Fruit fly (Drosophila melanogaster) whole organism, embryonic: ENCODE results near the gene CG17127.
A peak's percentile ranks its signal among the peaks of the same experiment; 100 is the strongest.

Source experiments
- Abd-B ChIP-seq: fragments of 200-800 bp; sonication (Bioruptor generic); optimal IDR thresholded peaks from 2 replicates; lab custom pipeline; 2018; ENCODE audit warnings: missing biosample characterization, mild to moderate bottlenecking, missing genetic modification characterization, moderate library complexity
- Atf3 ChIP-seq: fragments of 200-800 bp; sonication (Bioruptor generic); optimal IDR thresholded peaks from 3 replicates; lab custom pipeline; 2016; ENCODE audit warnings: missing biosample characterization, missing genetic modification characterization
- Bgb ChIP-seq: fragments of 200-800 bp; sonication (Bioruptor generic); IDR thresholded peaks from 2 replicates; pipeline ENCODE4 v1.3.6; 2022; ENCODE audit warnings: missing biosample characterization, missing genetic modification characterization; ENCODE audit not compliant: partially characterized antibody
- CG10147 ChIP-seq: fragments of 200-800 bp; sonication (Bioruptor generic); optimal IDR thresholded peaks from 2 replicates; lab custom pipeline; 2019; ENCODE audit warnings: missing biosample characterization, mild to moderate bottlenecking, missing genetic modification characterization, moderate library complexity
- CG10431 ChIP-seq: fragments of 200-800 bp; sonication (Bioruptor generic); optimal IDR thresholded peaks from 3 replicates; lab custom pipeline; 2018; ENCODE audit warnings: missing biosample characterization, mild to moderate bottlenecking, missing genetic modification characterization
- CG10959 ChIP-seq: fragments of 200-800 bp; sonication (Bioruptor generic); IDR thresholded peaks from 2 replicates; pipeline ENCODE4 v1.3.6; 2022; ENCODE audit warnings: missing biosample characterization, missing genetic modification characterization
- CG12744 ChIP-seq: fragments of 200-800 bp; sonication (Bioruptor generic); optimal IDR thresholded peaks from 2 replicates; lab custom pipeline; 2016; ENCODE audit warnings: missing biosample characterization, missing genetic modification characterization
- CG13287 ChIP-seq: fragments of 200-800 bp; sonication (Bioruptor generic); IDR thresholded peaks from 2 replicates; pipeline ENCODE4 v1.3.6; 2022; ENCODE audit warnings: missing biosample characterization, missing genetic modification characterization; ENCODE audit not compliant: partially characterized antibody
- CG14050 ChIP-seq: fragments of 200-800 bp; sonication (Bioruptor generic); IDR thresholded peaks from 3 replicates; pipeline ENCODE4 v1.3.6; 2022; ENCODE audit warnings: missing biosample characterization, missing genetic modification characterization
- CG1647 ChIP-seq: fragments of 200-800 bp; sonication (Bioruptor generic); optimal IDR thresholded peaks from 3 replicates; lab custom pipeline; 2016; ENCODE audit warnings: missing biosample characterization, missing genetic modification characterization
- CG18764 ChIP-seq: fragments of 200-800 bp; sonication (Bioruptor generic); optimal IDR thresholded peaks from 3 replicates; lab custom pipeline; 2016; ENCODE audit warnings: missing biosample characterization, missing genetic modification characterization
- CG3065 ChIP-seq: fragments of 200-800 bp; sonication (Bioruptor generic); optimal IDR thresholded peaks from 2 replicates; lab custom pipeline; 2016; ENCODE audit warnings: missing biosample characterization, missing genetic modification characterization
- CG4854 ChIP-seq: fragments of 200-800 bp; sonication (Bioruptor generic); optimal IDR thresholded peaks from 2 replicates; lab custom pipeline; 2016; ENCODE audit warnings: missing biosample characterization, missing genetic modification characterization, inconsistent platforms
- CG7928 ChIP-seq: fragments of 200-800 bp; sonication (Bioruptor generic); optimal IDR thresholded peaks from 2 replicates; lab custom pipeline; 2017; ENCODE audit warnings: missing biosample characterization, mild to moderate bottlenecking, missing genetic modification characterization
- CG8290 ChIP-seq, 3 experiments: fragments of 200-800 bp; sonication (Bioruptor generic); optimal IDR thresholded peaks; 2 replicates each; lab custom pipeline; 2016 to 2019; ENCODE audit warnings: missing biosample characterization in 3 of 3, missing genetic modification characterization in 3 of 3, mild to moderate bottlenecking in 2 of 3, moderate library complexity in 1 of 3
- CG9215 ChIP-seq: fragments of 200-800 bp; sonication (Bioruptor generic); IDR thresholded peaks from 2 replicates; pipeline ENCODE4 v1.3.6; 2022; ENCODE audit warnings: missing biosample characterization, missing genetic modification characterization
- CG9609 ChIP-seq: fragments of 200-800 bp; sonication (Bioruptor generic); optimal IDR thresholded peaks from 3 replicates; lab custom pipeline; 2016; ENCODE audit warnings: missing biosample characterization, missing genetic modification characterization
- CG9932 ChIP-seq: fragments of 200-800 bp; sonication (Bioruptor generic); IDR thresholded peaks from 2 replicates; pipeline ENCODE4 v1.3.6; 2022; ENCODE audit warnings: missing biosample characterization, missing genetic modification characterization
- Deaf1 ChIP-seq: fragments of 200-800 bp; optimal IDR thresholded peaks from 3 replicates; lab custom pipeline; 2019; ENCODE audit warnings: missing biosample characterization, mild to moderate bottlenecking, missing genetic modification characterization, moderate library complexity
- HHEX ChIP-seq: fragments of 200-800 bp; sonication (Bioruptor generic); optimal IDR thresholded peaks from 3 replicates; lab custom pipeline; 2017; ENCODE audit warnings: missing biosample characterization, mild to moderate bottlenecking, missing genetic modification characterization, missing genetic modification reagents
- HLH4C ChIP-seq: fragments of 200-800 bp; sonication (Bioruptor generic); IDR thresholded peaks from 3 replicates; pipeline ENCODE4 v1.3.6; 2022; ENCODE audit warnings: missing biosample characterization, missing genetic modification characterization; ENCODE audit not compliant: partially characterized antibody
- Hand ChIP-seq: fragments of 200-800 bp; sonication (Bioruptor generic); optimal IDR thresholded peaks from 2 replicates; lab custom pipeline; 2017; ENCODE audit warnings: mild to moderate bottlenecking, missing biosample characterization, missing genetic modification reagents, missing genetic modification characterization
- HmgZ ChIP-seq: fragments of 200-800 bp; sonication (Bioruptor generic); optimal IDR thresholded peaks from 2 replicates; lab custom pipeline; 2018; ENCODE audit warnings: missing biosample characterization, mild to moderate bottlenecking, missing genetic modification characterization
- Hr3 ChIP-seq: fragments of 200-800 bp; sonication (Bioruptor generic); optimal IDR thresholded peaks from 3 replicates; lab custom pipeline; 2016; ENCODE audit warnings: missing biosample characterization, missing genetic modification characterization
- Hr78 ChIP-seq, 2 experiments: fragments of 200-800 bp in 1 of 2; fragments of >200 bp in 1 of 2; sonication (Bioruptor generic) in 1 of 2; optimal IDR thresholded peaks; 2 replicates each; lab custom pipeline; 2017 to 2019; ENCODE audit warnings: missing biosample characterization in 2 of 2, missing genetic modification characterization in 2 of 2, mild to moderate bottlenecking in 1 of 2, moderate library complexity in 1 of 2
- Hsf ChIP-seq: fragments of 200-800 bp; sonication (Bioruptor generic); optimal IDR thresholded peaks from 3 replicates; lab custom pipeline; 2016; ENCODE audit warnings: missing biosample characterization, missing genetic modification characterization
- Nf-YC ChIP-seq: fragments of 200-800 bp; optimal IDR thresholded peaks from 3 replicates; lab custom pipeline; 2019; ENCODE audit warnings: missing biosample characterization, mild to moderate bottlenecking, missing genetic modification characterization, moderate library complexity
- Rx ChIP-seq: fragments of 200-800 bp; sonication (Bioruptor generic); IDR thresholded peaks from 2 replicates; pipeline ENCODE4 v1.3.6; 2022; ENCODE audit warnings: missing biosample characterization, missing genetic modification characterization
- Side ChIP-seq: fragments of 200-800 bp; sonication (Bioruptor generic); optimal IDR thresholded peaks from 2 replicates; lab custom pipeline; 2016; ENCODE audit warnings: missing biosample characterization, missing genetic modification characterization
- chinmo ChIP-seq: fragments of 200-800 bp; sonication (Bioruptor generic); IDR thresholded peaks from 4 replicates; pipeline ENCODE4 v1.3.6; 2022; ENCODE audit warnings: missing biosample characterization, missing genetic modification characterization; ENCODE audit not compliant: partially characterized antibody
- dmrt11E ChIP-seq: fragments of 200-800 bp; sonication (Bioruptor generic); optimal IDR thresholded peaks from 3 replicates; lab custom pipeline; 2018; ENCODE audit warnings: missing biosample characterization, mild to moderate bottlenecking, missing genetic modification characterization, moderate library complexity
- emc ChIP-seq: fragments of 200-800 bp; sonication (Bioruptor generic); optimal IDR thresholded peaks from 2 replicates; lab custom pipeline; 2016; ENCODE audit warnings: missing biosample characterization, missing genetic modification characterization
- fu2 ChIP-seq: fragments of 200-800 bp; sonication (Bioruptor generic); optimal IDR thresholded peaks from 2 replicates; lab custom pipeline; 2016; ENCODE audit warnings: missing biosample characterization, missing genetic modification characterization
- gsb-n ChIP-seq: fragments of 200-800 bp; sonication (Bioruptor generic); optimal IDR thresholded peaks from 3 replicates; lab custom pipeline; 2018; ENCODE audit warnings: missing biosample characterization, mild to moderate bottlenecking, missing genetic modification characterization
- her ChIP-seq: fragments of 200-800 bp; sonication (Bioruptor generic); optimal IDR thresholded peaks from 2 replicates; lab custom pipeline; 2016; ENCODE audit warnings: missing biosample characterization, missing genetic modification characterization
- kay ChIP-seq: fragments of 200-800 bp; sonication (Bioruptor generic); optimal IDR thresholded peaks from 2 replicates; lab custom pipeline; 2016; ENCODE audit warnings: missing biosample characterization, missing genetic modification characterization
- org-1 ChIP-seq: fragments of 200-800 bp; sonication (Bioruptor generic); optimal IDR thresholded peaks from 2 replicates; lab custom pipeline; 2017; ENCODE audit warnings: missing biosample characterization, missing genetic modification characterization
- pb ChIP-seq: fragments of 200-800 bp; sonication (Bioruptor generic); optimal IDR thresholded peaks from 3 replicates; lab custom pipeline; 2016; ENCODE audit warnings: missing biosample characterization, missing genetic modification characterization
- peb ChIP-seq: fragments of 200-800 bp; sonication (Bioruptor generic); IDR thresholded peaks from 2 replicates; pipeline ENCODE4 v1.3.6; 2022; ENCODE audit warnings: missing biosample characterization, missing genetic modification characterization
- pnt ChIP-seq: fragments of 200-800 bp; sonication (Bioruptor generic); optimal IDR thresholded peaks from 3 replicates; lab custom pipeline; 2016; ENCODE audit warnings: missing biosample characterization, missing genetic modification characterization
- pros ChIP-seq: fragments of 200-800 bp; sonication (Bioruptor generic); optimal IDR thresholded peaks from 3 replicates; lab custom pipeline; 2019; ENCODE audit warnings: missing biosample characterization, mild to moderate bottlenecking, missing genetic modification characterization, moderate library complexity
- repo ChIP-seq: fragments of 200-800 bp; sonication (Bioruptor generic); optimal IDR thresholded peaks from 2 replicates; lab custom pipeline; 2016; ENCODE audit warnings: missing biosample characterization, missing genetic modification characterization
- row ChIP-seq: fragments of 200-800 bp; sonication (Bioruptor generic); IDR thresholded peaks from 3 replicates; pipeline ENCODE4 v1.3.6; 2022; ENCODE audit warnings: missing biosample characterization, missing genetic modification characterization
- run ChIP-seq: fragments of 200-800 bp; sonication (Bioruptor generic); optimal IDR thresholded peaks from 3 replicates; lab custom pipeline; 2018; ENCODE audit warnings: missing biosample characterization, mild to moderate bottlenecking, missing genetic modification characterization
- scrt ChIP-seq: fragments of 200-800 bp; sonication (Bioruptor generic); optimal IDR thresholded peaks from 2 replicates; lab custom pipeline; 2018; ENCODE audit warnings: missing biosample characterization, mild to moderate bottlenecking, missing genetic modification characterization, moderate library complexity
- sd ChIP-seq: fragments of 200-800 bp; sonication (Bioruptor generic); optimal IDR thresholded peaks from 3 replicates; lab custom pipeline; 2018; ENCODE audit warnings: missing biosample characterization, mild to moderate bottlenecking, missing genetic modification characterization, moderate library complexity
- tio ChIP-seq: fragments of 200-800 bp; sonication (Bioruptor generic); optimal IDR thresholded peaks from 2 replicates; lab custom pipeline; 2017; ENCODE audit warnings: missing biosample characterization, missing genetic modification characterization, inconsistent platforms
- vvl ChIP-seq: fragments of 200-800 bp; sonication (Bioruptor generic); IDR thresholded peaks from 2 replicates; pipeline ENCODE4 v1.3.6; 2022; ENCODE audit warnings: missing biosample characterization, missing genetic modification characterization
- wdn ChIP-seq: fragments of 200-800 bp; sonication (Bioruptor generic); IDR thresholded peaks from 2 replicates; pipeline ENCODE4 v1.3.6; 2022; ENCODE audit warnings: missing biosample characterization, missing genetic modification characterization
- wek ChIP-seq: fragments of 200-800 bp; sonication (Bioruptor generic); optimal IDR thresholded peaks from 3 replicates; lab custom pipeline; 2018; ENCODE audit warnings: missing biosample characterization, mild to moderate bottlenecking, missing genetic modification characterization, moderate library complexity
- z ChIP-seq: fragments of 200-800 bp; sonication (Bioruptor generic); IDR thresholded peaks from 3 replicates; pipeline ENCODE4 v1.3.6; 2022; ENCODE audit warnings: missing biosample characterization, missing genetic modification characterization
- zfh1 ChIP-seq: fragments of 200-800 bp; sonication (Bioruptor generic); IDR thresholded peaks from 3 replicates; pipeline ENCODE4 v1.3.6; 2022; ENCODE audit warnings: missing biosample characterization, missing genetic modification characterization

CG17127 gene

dm6 chr2L:10769708-10770107 is 960 bp upstream of the CG17127 start, which contains the start of gene CG6724 (continued):
- TF ChIP-seq CG9932 (no peak), Hr78 (GFP tag; optimal IDR thresholded peaks at IDR 0.05; lab: Kevin White, UChicago) (no peak), CG12744 (no peak), kay (GFP tag; lab: Kevin White, UChicago) (no peak), pb (no peak), HLH4C (peak; percentile 88), her (GFP tag; lab: Kevin White, UChicago) (no peak), CG3065 (GFP tag; lab: Kevin White, UChicago) (no peak), pnt (GFP tag; lab: Kevin White, UChicago) (no peak), CG18764 (GFP tag; lab: Kevin White, UChicago) (no peak), tio (no peak), CG10431 (GFP tag; lab: Kevin White, UChicago) (no peak), CG13287 (GFP tag; lab: Robert Waterston, UW) (peak; percentile 80), Atf3 (GFP tag; lab: Kevin White, UChicago) (no peak), peb (GFP tag; lab: Robert Waterston, UW) (no peak), wek (GFP tag; lab: Kevin White, UChicago) (no peak), pros (GFP tag; lab: Kevin White, UChicago) (no peak), zfh1 (GFP tag; lab: Robert Waterston, UW) (no peak), HHEX (no peak), gsb-n (no peak), Bgb (GFP tag; lab: Robert Waterston, UW) (peak; percentile 81), row (GFP tag; lab: Robert Waterston, UW) (no peak), CG1647 (GFP tag; lab: Kevin White, UChicago) (no peak), Hr3 (GFP tag; lab: Kevin White, UChicago) (no peak), CG14050 (no peak), z (no peak), repo (GFP tag; lab: Kevin White, UChicago) (no peak), dmrt11E (tag; lab: Kevin White, UChicago) (no peak), CG10959 (GFP tag; lab: Robert Waterston, UW) (no peak), scrt (GFP tag; lab: Kevin White, UChicago) (peak; percentile 56), HmgZ (tag; lab: Kevin White, UChicago) (peak; percentile 53), vvl (no peak), CG9215 (GFP tag; lab: Robert Waterston, UW) (no peak), chinmo (0 out of 4 replicates have a peak, but pooled peaks have one; percentile 51), wdn (GFP tag; lab: Robert Waterston, UW) (no peak), Nf-YC (tag; lab: Kevin White, UChicago) (no peak), CG7928 (GFP tag; lab: Kevin White, UChicago) (no peak), Side (GFP tag; lab: Kevin White, UChicago) (no peak), Hand (GFP tag; lab: Kevin White, UChicago) (no peak), CG4854 (GFP tag; lab: Kevin White, UChicago) (no peak), emc (no peak), CG10147 (no peak), run (no peak), Rx (no peak), org-1 (GFP tag; lab: Kevin White, UChicago) (no peak), fu2 (GFP tag; lab: Kevin White, UChicago) (no peak), Hsf (GFP tag; lab: Kevin White, UChicago) (no peak), Abd-B (GFP tag; lab: Kevin White, UChicago) (no peak), CG8290 (GFP tag; optimal IDR thresholded peaks at IDR 0.05; lab: Kevin White, UChicago) (no peak), CG8290 (tag; optimal IDR thresholded peaks at IDR 0.05; lab: Kevin White, UChicago) (no peak), CG9609 (GFP tag; lab: Kevin White, UChicago) (no peak), Deaf1 (tag; lab: Kevin White, UChicago) (no peak), sd (tag; lab: Kevin White, UChicago) (no peak)
